Fruit fly (Drosophila melanogaster) S2 (cell line): Measurements from ENCODE around the gene CG6738.

ENCODE experiments used
- CG8478 ChIP-seq: fragments of >200 bp; optimal IDR thresholded peaks from 2 replicates; lab custom pipeline; 2018
- CTCF ChIP-seq, 2 experiments: fragments of >200 bp; optimal IDR thresholded peaks; 2 replicates each; lab custom pipeline; 2018

- TF ChIP-seq CG8478 (lab: Kevin White, UChicago) (no peak), CTCF (optimal IDR thresholded peaks at IDR 0.05; lab: Kevin White, UChicago) (no peak)
Measured at dm6 chr3R:23112680-23113362, 13.5 kb downstream of the CG6738 start, which contains the start of gene Cow.
